Fruit fly (Drosophila melanogaster) whole organism, embryonic: Measurements from ENCODE around the gene Doa.

Source experiments
- Ada2b ChIP-seq: fragments of 200-800 bp; sonication (Bioruptor generic); IDR thresholded peaks from 2 replicates; pipeline ENCODE4 v1.3.6; 2022; ENCODE audit warnings: missing biosample characterization, missing genetic modification characterization
- Adf1 ChIP-seq: fragments of 200-800 bp; sonication (Bioruptor generic); IDR thresholded peaks from 2 replicates; pipeline ENCODE4 v1.3.6; 2022; ENCODE audit warnings: missing biosample characterization, missing genetic modification characterization
- CG1024 ChIP-seq: fragments of 200-800 bp; sonication (Bioruptor generic); IDR thresholded peaks from 2 replicates; pipeline ENCODE4 v1.3.6; 2022; ENCODE audit warnings: missing biosample characterization, missing genetic modification characterization
- CG11247 ChIP-seq: fragments of 200-800 bp; sonication (Bioruptor generic); IDR thresholded peaks from 2 replicates; pipeline ENCODE4 v1.3.6; 2022; ENCODE audit warnings: missing biosample characterization, missing genetic modification characterization
- CG12219 ChIP-seq: fragments of 200-800 bp; sonication (Bioruptor generic); optimal IDR thresholded peaks from 3 replicates; lab custom pipeline; 2018; ENCODE audit warnings: missing biosample characterization, mild to moderate bottlenecking, missing genetic modification characterization
- CG12769 ChIP-seq: fragments of 200-800 bp; sonication (Bioruptor generic); optimal IDR thresholded peaks from 2 replicates; lab custom pipeline; 2019; ENCODE audit warnings: missing biosample characterization, mild to moderate bottlenecking, missing genetic modification characterization, moderate library complexity
- CG13287 ChIP-seq: fragments of 200-800 bp; sonication (Bioruptor generic); IDR thresholded peaks from 2 replicates; pipeline ENCODE4 v1.3.6; 2022; ENCODE audit warnings: missing biosample characterization, missing genetic modification characterization; ENCODE audit not compliant: partially characterized antibody
- CG14710 ChIP-seq: fragments of 200-800 bp; sonication (Bioruptor generic); optimal IDR thresholded peaks from 3 replicates; lab custom pipeline; 2019; ENCODE audit warnings: missing biosample characterization, mild to moderate bottlenecking, missing genetic modification characterization, moderate library complexity
- CG15269 ChIP-seq: fragments of 200-800 bp; sonication (Bioruptor generic); optimal IDR thresholded peaks from 2 replicates; lab custom pipeline; 2018; ENCODE audit warnings: missing biosample characterization, mild to moderate bottlenecking, missing genetic modification characterization, moderate library complexity
- CG18764 ChIP-seq: fragments of 200-800 bp; sonication (Bioruptor generic); optimal IDR thresholded peaks from 3 replicates; lab custom pipeline; 2016; ENCODE audit warnings: missing biosample characterization, missing genetic modification characterization
- CG2202 ChIP-seq: fragments of 200-800 bp; sonication (Bioruptor generic); optimal IDR thresholded peaks from 2 replicates; lab custom pipeline; 2018; ENCODE audit warnings: missing biosample characterization, mild to moderate bottlenecking, missing genetic modification characterization
- CG3995 ChIP-seq: fragments of 200-800 bp; sonication (Bioruptor generic); optimal IDR thresholded peaks from 3 replicates; lab custom pipeline; 2016; ENCODE audit warnings: missing biosample characterization, missing genetic modification characterization
- CG42726 ChIP-seq: fragments of 200-800 bp; sonication (Bioruptor generic); IDR thresholded peaks from 2 replicates; pipeline ENCODE4 v1.3.6; 2022; ENCODE audit warnings: missing biosample characterization, missing genetic modification characterization; ENCODE audit not compliant: partially characterized antibody
- CG7556 ChIP-seq: fragments of 200-800 bp; sonication (Bioruptor generic); optimal IDR thresholded peaks from 2 replicates; lab custom pipeline; 2017; ENCODE audit warnings: missing biosample characterization, mild to moderate bottlenecking, missing genetic modification characterization
- CG7839 ChIP-seq: fragments of 200-800 bp; sonication (Bioruptor generic); optimal IDR thresholded peaks from 3 replicates; lab custom pipeline; 2018; ENCODE audit warnings: missing biosample characterization, mild to moderate bottlenecking, missing genetic modification characterization, moderate library complexity
- CkIIα-i1 ChIP-seq: fragments of 200-800 bp; sonication (Bioruptor generic); IDR thresholded peaks from 2 replicates; pipeline ENCODE4 v1.3.6; 2022; ENCODE audit warnings: missing biosample characterization, missing genetic modification characterization
- D ChIP-seq, 2 experiments: fragments of 200-800 bp in 1 of 2; fragments of >200 bp in 1 of 2; sonication (Bioruptor generic) in 1 of 2; optimal IDR thresholded peaks; 2 replicates in 1 of 2; 3 replicates in 1 of 2; lab custom pipeline; 2017; ENCODE audit warnings: mild to moderate bottlenecking in 1 of 2, missing biosample characterization in 1 of 2, missing genetic modification characterization in 1 of 2, missing genetic modification reagents in 1 of 2
- Dip2 ChIP-seq: fragments of 200-800 bp; sonication (Bioruptor generic); IDR thresholded peaks from 2 replicates; pipeline ENCODE4 v1.3.6; 2022; ENCODE audit warnings: missing biosample characterization, missing genetic modification characterization
- Dll ChIP-seq: fragments of 200-800 bp; sonication (Bioruptor generic); IDR thresholded peaks from 4 replicates; pipeline ENCODE4 v1.3.6; 2022; ENCODE audit warnings: missing biosample characterization, missing genetic modification characterization; ENCODE audit not compliant: partially characterized antibody
- Dref ChIP-seq: fragments of 200-800 bp; sonication (Bioruptor generic); IDR thresholded peaks from 2 replicates; pipeline ENCODE4 v1.3.6; 2022; ENCODE audit warnings: missing biosample characterization, missing genetic modification characterization
- Drgx ChIP-seq: fragments of 200-800 bp; sonication (Bioruptor generic); IDR thresholded peaks from 2 replicates; pipeline ENCODE4 v1.3.6; 2022; ENCODE audit warnings: missing biosample characterization, missing genetic modification characterization
- E2f2 ChIP-seq: fragments of 200-800 bp; sonication (Bioruptor generic); IDR thresholded peaks from 2 replicates; pipeline ENCODE4 v1.3.6; 2022; ENCODE audit warnings: missing biosample characterization, missing genetic modification characterization
- ERR ChIP-seq: fragments of 200-800 bp; sonication (Bioruptor generic); optimal IDR thresholded peaks from 2 replicates; lab custom pipeline; 2016; ENCODE audit warnings: missing biosample characterization, missing genetic modification characterization
- Ets97D ChIP-seq: fragments of 200-800 bp; sonication (Bioruptor generic); optimal IDR thresholded peaks from 3 replicates; lab custom pipeline; 2016; ENCODE audit warnings: missing biosample characterization, missing genetic modification characterization
- Fer1 ChIP-seq: fragments of 200-800 bp; sonication (Bioruptor generic); optimal IDR thresholded peaks from 2 replicates; lab custom pipeline; 2017; ENCODE audit warnings: missing biosample characterization, mild to moderate bottlenecking, missing genetic modification characterization
- Med ChIP-seq: fragments of 200-800 bp; sonication (Bioruptor generic); peaks from one replicate; lab custom pipeline; 2016; ENCODE audit warnings: missing biosample characterization, missing genetic modification characterization, mild to moderate bottlenecking, inconsistent platforms, moderate library complexity
- Opbp ChIP-seq: fragments of 200-800 bp; sonication (Bioruptor generic); IDR thresholded peaks from 3 replicates; pipeline ENCODE4 v1.3.6; 2022; ENCODE audit warnings: missing biosample characterization, missing genetic modification characterization; ENCODE audit not compliant: partially characterized antibody
- Pdp1 ChIP-seq, 2 experiments: fragments of 200-800 bp; sonication (Bioruptor generic); optimal IDR thresholded peaks; 3 replicates each; lab custom pipeline; 2016; ENCODE audit warnings: missing biosample characterization in 2 of 2, missing genetic modification characterization in 2 of 2, mild to moderate bottlenecking in 1 of 2, moderate library complexity in 1 of 2
- ac ChIP-seq: fragments of 200-800 bp; sonication (Bioruptor generic); optimal IDR thresholded peaks from 3 replicates; lab custom pipeline; 2017; ENCODE audit warnings: missing biosample characterization, mild to moderate bottlenecking, missing genetic modification characterization
- ci ChIP-seq: fragments of 200-800 bp; sonication (Bioruptor generic); IDR thresholded peaks from 3 replicates; pipeline ENCODE4 v1.3.6; 2022; ENCODE audit warnings: missing biosample characterization, missing genetic modification characterization
- dm ChIP-seq: fragments of 200-800 bp; sonication (Bioruptor generic); optimal IDR thresholded peaks from 3 replicates; lab custom pipeline; 2016; ENCODE audit warnings: missing biosample characterization, missing genetic modification characterization
- dpn ChIP-seq, 2 experiments: fragments of 200-800 bp; sonication (Bioruptor generic); optimal IDR thresholded peaks; 3 replicates each; lab custom pipeline; 2016; ENCODE audit warnings: missing biosample characterization in 2 of 2, missing genetic modification characterization in 2 of 2
- ftz-f1 ChIP-seq: fragments of 200-800 bp; sonication (Bioruptor generic); optimal IDR thresholded peaks from 2 replicates; lab custom pipeline; 2016; ENCODE audit warnings: missing biosample characterization, missing genetic modification characterization
- gcm ChIP-seq: fragments of 200-800 bp; sonication (Bioruptor generic); optimal IDR thresholded peaks from 2 replicates; lab custom pipeline; 2019; ENCODE audit warnings: missing biosample characterization, mild to moderate bottlenecking, missing genetic modification characterization, moderate library complexity
- grn ChIP-seq: fragments of 200-800 bp; sonication (Bioruptor generic); optimal IDR thresholded peaks from 3 replicates; lab custom pipeline; 2017; ENCODE audit warnings: missing biosample characterization, missing genetic modification characterization
- jigr1 ChIP-seq: fragments of 200-800 bp; sonication (Bioruptor generic); IDR thresholded peaks from 3 replicates; pipeline ENCODE4 v1.3.6; 2022; ENCODE audit warnings: missing biosample characterization, missing genetic modification characterization
- jing ChIP-seq: fragments of 200-800 bp; sonication (Bioruptor generic); optimal IDR thresholded peaks from 2 replicates; lab custom pipeline; 2018; ENCODE audit warnings: missing biosample characterization, mild to moderate bottlenecking, missing genetic modification characterization
- knrl ChIP-seq: fragments of 200-800 bp; sonication (Bioruptor generic); IDR thresholded peaks from 3 replicates; pipeline ENCODE4 v1.3.6; 2022; ENCODE audit warnings: missing biosample characterization, missing genetic modification characterization; ENCODE audit not compliant: partially characterized antibody
- lilli ChIP-seq: fragments of 200-800 bp; sonication (Bioruptor generic); optimal IDR thresholded peaks from 3 replicates; lab custom pipeline; 2016; ENCODE audit warnings: missing biosample characterization, missing genetic modification characterization
- lov ChIP-seq, 2 experiments: fragments of 200-800 bp in 1 of 2; fragments of >200 bp in 1 of 2; sonication (Bioruptor generic) in 1 of 2; IDR thresholded peaks in 1 of 2; optimal IDR thresholded peaks in 1 of 2; 2 replicates in 1 of 2; 3 replicates in 1 of 2; pipeline versions ENCODE4 v1.3.6 to Lab custom; 2017 to 2022; ENCODE audit warnings: missing biosample characterization in 1 of 2, missing genetic modification characterization in 1 of 2
- nau ChIP-seq: fragments of 200-800 bp; sonication (Bioruptor generic); optimal IDR thresholded peaks from 3 replicates; lab custom pipeline; 2017; ENCODE audit warnings: missing biosample characterization, mild to moderate bottlenecking, missing genetic modification characterization, missing genetic modification reagents
- peb ChIP-seq: fragments of 200-800 bp; sonication (Bioruptor generic); IDR thresholded peaks from 2 replicates; pipeline ENCODE4 v1.3.6; 2022; ENCODE audit warnings: missing biosample characterization, missing genetic modification characterization
- phol ChIP-seq: fragments of 200-800 bp; sonication (Bioruptor generic); optimal IDR thresholded peaks from 3 replicates; lab custom pipeline; 2018; ENCODE audit warnings: missing biosample characterization, mild to moderate bottlenecking, missing genetic modification characterization, moderate library complexity
- sr ChIP-seq: fragments of 200-800 bp; sonication (Bioruptor generic); IDR thresholded peaks from 3 replicates; pipeline ENCODE4 v1.3.6; 2022; ENCODE audit warnings: missing biosample characterization, missing genetic modification characterization
- ssp ChIP-seq: fragments of 200-800 bp; sonication (Bioruptor generic); IDR thresholded peaks from 2 replicates; pipeline ENCODE4 v1.3.6; 2022; ENCODE audit warnings: missing biosample characterization, missing genetic modification characterization
- tll ChIP-seq, 2 experiments: fragments of 200-800 bp in 1 of 2; fragments of >200 bp in 1 of 2; sonication (Bioruptor generic) in 1 of 2; optimal IDR thresholded peaks; 2 replicates each; lab custom pipeline; 2017 to 2019; ENCODE audit warnings: missing biosample characterization in 2 of 2, missing genetic modification characterization in 2 of 2, mild to moderate bottlenecking in 1 of 2, moderate library complexity in 1 of 2
- ttk ChIP-seq: fragments of 200-800 bp; sonication (Bioruptor generic); IDR thresholded peaks from 2 replicates; pipeline ENCODE4 v2.1.2; 2022; ENCODE audit warnings: missing biosample characterization, missing genetic modification characterization
- tx ChIP-seq: fragments of 200-800 bp; sonication (Bioruptor generic); optimal IDR thresholded peaks from 2 replicates; lab custom pipeline; 2016; ENCODE audit warnings: missing biosample characterization, missing genetic modification characterization
- unpg ChIP-seq: fragments of 200-800 bp; sonication (Bioruptor generic); optimal IDR thresholded peaks from 3 replicates; lab custom pipeline; 2018; ENCODE audit warnings: missing biosample characterization, mild to moderate bottlenecking, missing genetic modification characterization, moderate library complexity

Doa gene

DNA sequence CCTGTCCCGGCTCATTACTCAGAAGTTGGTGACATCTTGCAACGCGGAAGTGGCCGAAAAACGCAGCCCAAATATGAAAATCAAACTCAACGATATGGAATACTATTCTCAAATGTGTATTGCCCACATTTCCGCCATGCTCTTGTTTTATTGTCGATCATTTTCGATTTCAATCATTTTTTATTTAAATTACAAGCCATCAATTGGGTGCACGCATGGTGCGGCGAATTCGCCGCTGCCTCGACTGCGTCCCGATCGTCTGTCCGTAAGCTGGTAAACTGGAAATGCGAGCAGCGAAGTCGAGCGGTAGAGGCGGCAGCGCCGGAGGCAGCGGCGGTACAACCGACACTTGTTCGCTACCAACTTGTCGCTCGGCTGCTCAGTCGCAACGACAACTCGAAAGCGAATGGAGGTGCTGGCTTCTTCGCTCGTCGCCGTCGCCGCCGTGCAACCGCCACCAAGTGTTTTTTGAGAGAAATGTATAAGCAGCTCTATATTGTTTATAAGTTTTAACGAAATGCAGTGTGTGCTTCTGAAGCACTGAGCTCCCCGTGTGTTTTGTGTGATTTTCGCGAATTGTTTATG is 3.7 kb downstream of the Doa start (continued):
- TF ChIP-seq D (optimal IDR thresholded peaks at IDR 0.05; lab: Kevin White, UChicago) = no peak
- no peak for TF ChIP-seq D (GFP tag; optimal IDR thresholded peaks at IDR 0.05; lab: Kevin White, UChicago)
- TF ChIP-seq lilli (GFP tag; lab: Kevin White, UChicago) = no peak
- TF ChIP-seq Dref (GFP tag; lab: Robert Waterston, UW) = no peak
- TF ChIP-seq Fer1 (GFP tag; lab: Kevin White, UChicago) = peak; percentile 9
- TF ChIP-seq jigr1 (GFP tag; lab: Robert Waterston, UW) = no peak
- TF ChIP-seq sr (GFP tag; lab: Robert Waterston, UW) = no peak
- no peak for TF ChIP-seq tx (GFP tag; lab: Kevin White, UChicago)
- no peak for TF ChIP-seq Opbp (GFP tag; lab: Robert Waterston, UW)
- TF ChIP-seq gcm (GFP tag; lab: Kevin White, UChicago) = no peak
- TF ChIP-seq Ada2b (GFP tag; lab: Robert Waterston, UW) = no peak
- TF ChIP-seq ftz-f1 (GFP tag; lab: Kevin White, UChicago) = peak; percentile 21
- no peak for TF ChIP-seq CkIIα-i1 (GFP tag; lab: Robert Waterston, UW)
- TF ChIP-seq unpg (GFP tag; lab: Kevin White, UChicago) = no peak
- TF ChIP-seq CG18764 (GFP tag; lab: Kevin White, UChicago) = no peak
- no peak for TF ChIP-seq Drgx (GFP tag; lab: Robert Waterston, UW)
- TF ChIP-seq knrl (GFP tag; lab: Robert Waterston, UW) = no peak
- no peak for TF ChIP-seq ac (GFP tag; lab: Kevin White, UChicago)
- TF ChIP-seq CG13287 = peak; percentile 49; the same call in 1 of the 2 replicates
- TF ChIP-seq ci (GFP tag; lab: Robert Waterston, UW) = peak; percentile 53; the same call in 2 of the 3 replicates
- 0 out of 4 replicates have a peak, but pooled peaks have one; percentile 36 for TF ChIP-seq Dll (GFP tag; lab: Robert Waterston, UW)
- TF ChIP-seq ttk (GFP tag; lab: Robert Waterston, UW) = no peak
- TF ChIP-seq Adf1 = peak; percentile 92
- TF ChIP-seq CG1024 (GFP tag; lab: Robert Waterston, UW) = no peak
- no peak for TF ChIP-seq Ets97D (GFP tag; lab: Kevin White, UChicago)
- TF ChIP-seq nau = no peak
- TF ChIP-seq dm (GFP tag; lab: Kevin White, UChicago) = no peak
- TF ChIP-seq CG42726 (GFP tag; lab: Robert Waterston, UW) = 0 out of 2 replicates have a peak, but pooled peaks have one; percentile 22
- no peak for TF ChIP-seq E2f2 (GFP tag; lab: Robert Waterston, UW)
- TF ChIP-seq CG14710 (tag; lab: Kevin White, UChicago) = no peak
- TF ChIP-seq grn (GFP tag; lab: Kevin White, UChicago) = no peak
- no peak for TF ChIP-seq jing (GFP tag; lab: Kevin White, UChicago)
- TF ChIP-seq peb (GFP tag; lab: Robert Waterston, UW) = no peak
- TF ChIP-seq CG2202 (tag; lab: Kevin White, UChicago) = no peak
- no peak for TF ChIP-seq CG12219 (GFP tag; lab: Kevin White, UChicago)
- no peak for TF ChIP-seq CG3995
- no peak for TF ChIP-seq lov (optimal IDR thresholded peaks at IDR 0.05; lab: Kevin White, UChicago)
- TF ChIP-seq lov (GFP tag; IDR thresholded peaks at IDR 0.05; lab: Robert Waterston, UW) = no peak
- peak in 1 of 2 experiments; percentile 15 for TF ChIP-seq Pdp1 (GFP tag; optimal IDR thresholded peaks at IDR 0.05; lab: Kevin White, UChicago)
- no peak for TF ChIP-seq ssp (GFP tag; lab: Robert Waterston, UW)
- no peak for TF ChIP-seq CG11247
- peak; percentile 9 for TF ChIP-seq CG7839 (tag; lab: Kevin White, UChicago)
- TF ChIP-seq CG12769 (tag; lab: Kevin White, UChicago) = peak; percentile 29
- TF ChIP-seq dpn (GFP tag; optimal IDR thresholded peaks at IDR 0.05; lab: Kevin White, UChicago) = peak in 1 of 2 experiments; percentile 11
- no peak for TF ChIP-seq Dip2 (GFP tag; lab: Robert Waterston, UW)
- TF ChIP-seq tll (GFP tag; optimal IDR thresholded peaks at IDR 0.05; lab: Kevin White, UChicago) = no peak
- TF ChIP-seq CG7556 (GFP tag; lab: Kevin White, UChicago) = no peak
- peak; percentile 8 for TF ChIP-seq ERR (GFP tag; lab: Kevin White, UChicago)
- TF ChIP-seq phol (tag; lab: Kevin White, UChicago) = no peak
- no peak for TF ChIP-seq CG15269 (tag; lab: Kevin White, UChicago)
- peak; percentile 74 for TF ChIP-seq Med (GFP tag; lab: Kevin White, UChicago)
